Worm (Caenorhabditis elegans): ENCODE measurements around the gene F15H10.7.
A peak's percentile ranks its signal among the peaks of the same experiment; 100 is the strongest.

F15H10.7 gene

DNA sequence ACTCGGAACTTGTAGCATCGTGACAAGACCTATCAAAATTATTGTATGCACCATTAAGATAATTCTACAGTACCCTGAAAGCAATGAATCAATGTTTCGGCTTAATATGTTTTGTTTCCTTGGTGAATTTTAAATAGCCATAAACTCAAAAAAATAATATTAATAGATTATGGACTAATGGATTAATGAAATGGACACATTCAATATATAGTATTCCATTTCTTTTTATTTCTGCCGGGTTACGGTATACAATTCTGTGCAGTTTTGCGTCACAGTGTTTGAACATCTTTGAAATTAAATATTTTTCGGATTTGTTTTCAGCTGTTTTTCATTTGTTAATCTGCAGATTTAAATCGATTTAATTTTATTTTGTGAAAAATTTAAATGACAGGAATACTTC is 30.4 kb upstream of the F15H10.7 start, which contains the start of gene set-22:
Gene set-22, plus strand, starts transcription at position 301 of the 400 bp plus-strand sequence.
- TF ChIP-seq unc-55 (GFP tag; optimal IDR thresholded peaks at IDR 0.05) (no peak), snpc-4 (tag; optimal IDR thresholded peaks at IDR 0.05) (no peak), elt-3 (tag; optimal IDR thresholded peaks at IDR 0.05) (no peak), mbf-1 (tag; optimal IDR thresholded peaks at IDR 0.05) (no peak), F13H6.1 (tag; optimal IDR thresholded peaks at IDR 0.05) (no peak), aly-2 (tag; optimal IDR thresholded peaks at IDR 0.05) (no peak), alr-1 (tag; optimal IDR thresholded peaks at IDR 0.05) (no peak)

DNA sequence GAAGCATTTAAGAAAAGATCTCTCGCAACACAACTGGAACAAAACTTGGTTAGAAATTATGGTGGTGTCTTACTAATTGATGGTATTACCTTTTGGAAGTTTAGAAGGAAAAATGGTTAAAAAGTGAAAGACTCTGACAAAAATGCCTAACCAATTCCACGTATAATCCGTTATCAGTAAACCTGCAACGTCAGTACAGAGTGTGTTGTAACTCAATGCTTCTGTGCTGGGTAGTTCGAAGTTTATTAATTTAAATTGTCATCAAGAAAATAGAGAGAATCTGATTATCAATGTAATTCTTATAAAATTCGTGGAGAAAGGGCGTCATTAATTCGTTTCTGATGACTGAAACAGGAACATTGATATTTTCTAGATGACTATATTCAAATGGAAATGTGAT is 29.0 kb upstream of the F15H10.7 start:
- TF ChIP-seq crh-2 (tag; optimal IDR thresholded peaks at IDR 0.05): peak; percentile 42
- TF ChIP-seq ztf-1 (GFP tag; conservative IDR thresholded peaks at IDR 0.05): no peak
- TF ChIP-seq zag-1 (tag; optimal IDR thresholded peaks at IDR 0.05): no peak
- TF ChIP-seq unc-62 (GFP tag; optimal IDR thresholded peaks at IDR 0.05): no peak
- TF ChIP-seq egl-27 (tag; optimal IDR thresholded peaks at IDR 0.05): no peak
- no peak for TF ChIP-seq unc-55 (GFP tag; optimal IDR thresholded peaks at IDR 0.05)
- TF ChIP-seq unc-39 (tag; optimal IDR thresholded peaks at IDR 0.05): no peak
- no peak for TF ChIP-seq ztf-4 (tag; optimal IDR thresholded peaks at IDR 0.05)
- no peak for TF ChIP-seq sma-3 (GFP tag; optimal IDR thresholded peaks at IDR 0.05)
- TF ChIP-seq elt-1 (tag; optimal IDR thresholded peaks at IDR 0.05): no peak
- TF ChIP-seq R02D3.7 (tag; optimal IDR thresholded peaks at IDR 0.05): no peak
- TF ChIP-seq nhr-6 (tag; optimal IDR thresholded peaks at IDR 0.05): no peak
- TF ChIP-seq fos-1 (tag; optimal IDR thresholded peaks at IDR 0.05): peak; percentile 70
- TF ChIP-seq sma-9 (GFP tag; optimal IDR thresholded peaks at IDR 0.05): peak; percentile 18
- no peak for TF ChIP-seq sma-9 (tag; optimal IDR thresholded peaks at IDR 0.05)
- TF ChIP-seq Y55F3AM.14 (GFP tag; optimal IDR thresholded peaks at IDR 0.05): no peak
- TF ChIP-seq C34F6.9 (tag; optimal IDR thresholded peaks at IDR 0.05): no peak
- TF ChIP-seq nhr-129 (tag; optimal IDR thresholded peaks at IDR 0.05): no peak
- no peak for TF ChIP-seq nhr-23 (tag; optimal IDR thresholded peaks at IDR 0.05)
- TF ChIP-seq ceh-16 (tag; optimal IDR thresholded peaks at IDR 0.05): no peak
- no peak for TF ChIP-seq lin-11 (tag; optimal IDR thresholded peaks at IDR 0.05)
- no peak for TF ChIP-seq elt-3 (tag; optimal IDR thresholded peaks at IDR 0.05)
- no peak for TF ChIP-seq nhr-237 (tag; optimal IDR thresholded peaks at IDR 0.05)

DNA sequence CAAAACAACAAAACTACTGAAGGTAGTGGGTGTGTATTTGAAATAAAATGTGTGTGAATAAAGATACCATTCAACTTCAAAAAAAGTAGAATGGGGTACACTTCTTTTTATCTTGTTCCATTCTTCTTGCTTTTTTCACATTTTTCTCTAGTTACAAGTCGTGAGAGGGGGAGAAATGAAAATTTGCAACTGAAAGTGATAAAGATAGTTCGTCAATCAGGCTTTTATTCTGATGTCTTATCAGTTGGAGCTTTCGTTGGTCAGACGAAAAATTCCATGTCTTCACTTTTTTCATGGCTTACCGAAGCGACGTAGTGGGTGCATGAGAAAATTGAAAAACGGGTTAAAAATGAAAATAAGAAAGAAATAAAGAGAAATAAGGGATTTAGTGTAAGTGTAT is 27.5 kb upstream of the F15H10.7 start, which contains the start of gene Y32F6A.4:
Gene Y32F6A.4, minus strand, starts transcription at position 347 of the 400 bp plus-strand sequence.
- TF ChIP-seq crh-2 (tag; optimal IDR thresholded peaks at IDR 0.05): peak; percentile 2
- TF ChIP-seq gmeb-1 (tag; optimal IDR thresholded peaks at IDR 0.05): peak; percentile 8
- peak; percentile 51 for TF ChIP-seq fos-1 (tag; optimal IDR thresholded peaks at IDR 0.05)
- no peak for TF ChIP-seq ceh-16 (tag; optimal IDR thresholded peaks at IDR 0.05)
- TF ChIP-seq mab-5 (tag; optimal IDR thresholded peaks at IDR 0.05): no peak

DNA sequence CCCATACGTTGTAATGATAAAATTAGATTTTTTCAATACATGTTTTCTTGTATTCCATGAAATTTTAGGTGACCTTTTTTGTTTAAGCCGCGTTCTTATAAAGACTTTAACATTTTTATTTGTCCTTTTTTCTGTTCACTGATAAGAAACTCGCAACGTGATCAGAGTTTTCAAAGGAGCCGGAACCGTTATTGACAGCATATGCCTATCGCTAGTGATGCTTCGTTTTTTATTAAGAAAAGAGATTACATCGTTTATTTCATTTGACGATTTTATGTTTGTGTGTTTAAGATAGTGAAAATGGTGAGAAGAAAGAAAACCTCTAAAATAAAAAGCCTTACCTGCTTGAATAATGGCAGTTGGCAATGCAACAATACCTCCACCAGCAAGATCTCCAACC is 26.4 kb upstream of the F15H10.7 start:
- TF ChIP-seq egl-27 (tag; optimal IDR thresholded peaks at IDR 0.05) (no peak), nhr-77 (tag; optimal IDR thresholded peaks at IDR 0.05) (no peak), nhr-23 (tag; optimal IDR thresholded peaks at IDR 0.05) (no peak), lin-13 (GFP tag; optimal IDR thresholded peaks at IDR 0.05) (no peak), sma-9 (GFP tag; optimal IDR thresholded peaks at IDR 0.05) (peak; percentile 9), sma-9 (tag; optimal IDR thresholded peaks at IDR 0.05) (no peak), nhr-6 (tag; optimal IDR thresholded peaks at IDR 0.05) (no peak), lsy-2 (tag; optimal IDR thresholded peaks at IDR 0.05) (no peak), nhr-11 (tag; optimal IDR thresholded peaks at IDR 0.05) (no peak), ZK546.5 (tag; optimal IDR thresholded peaks at IDR 0.05) (no peak), snpc-4 (tag; optimal IDR thresholded peaks at IDR 0.05) (no peak), lin-11 (tag; optimal IDR thresholded peaks at IDR 0.05) (no peak), nhr-25 (tag; optimal IDR thresholded peaks at IDR 0.05) (no peak), fos-1 (tag; optimal IDR thresholded peaks at IDR 0.05) (peak; percentile 90), elt-3 (tag; optimal IDR thresholded peaks at IDR 0.05) (no peak), ceh-82 (tag; optimal IDR thresholded peaks at IDR 0.05) (no peak), nhr-237 (tag; optimal IDR thresholded peaks at IDR 0.05) (no peak), dmd-4 (tag; optimal IDR thresholded peaks at IDR 0.05) (no peak), nhr-12 (tag; optimal IDR thresholded peaks at IDR 0.05) (no peak), blmp-1 (tag; optimal IDR thresholded peaks at IDR 0.05; ENCODE audit: insufficient read depth) (no peak), ztf-1 (GFP tag; conservative IDR thresholded peaks at IDR 0.05) (no peak), nhr-21 (tag; optimal IDR thresholded peaks at IDR 0.05) (no peak), zag-1 (tag; optimal IDR thresholded peaks at IDR 0.05) (no peak), C34F6.9 (tag; optimal IDR thresholded peaks at IDR 0.05) (no peak), crh-2 (tag; optimal IDR thresholded peaks at IDR 0.05) (peak; percentile 24), mab-5 (tag; optimal IDR thresholded peaks at IDR 0.05) (no peak), peb-1 (tag; optimal IDR thresholded peaks at IDR 0.05) (no peak), skn-1 (tag; optimal IDR thresholded peaks at IDR 0.05) (peak; percentile 20), unc-39 (tag; optimal IDR thresholded peaks at IDR 0.05) (no peak), sma-3 (GFP tag; optimal IDR thresholded peaks at IDR 0.05) (no peak), gmeb-1 (tag; optimal IDR thresholded peaks at IDR 0.05) (peak; percentile 25), lin-39 (tag; optimal IDR thresholded peaks at IDR 0.05) (no peak)
